Fruit fly (Drosophila melanogaster): ENCODE results near the gene CG10748.

CG10748 gene

dm6 chr3L:13015195-13015822, 43.1 kb upstream of the CG10748 start, which contains the start of gene MICAL-like (continued):
- TF ChIP-seq Atf-2 (GFP tag; optimal IDR thresholded peaks at IDR 0.05): no peak
- TF ChIP-seq CG8478 (optimal IDR thresholded peaks at IDR 0.05): no peak
- no peak for TF ChIP-seq Stat92E (GFP tag; optimal IDR thresholded peaks at IDR 0.05)
- TF ChIP-seq CG10267 (tag; optimal IDR thresholded peaks at IDR 0.05): no peak
- no peak for TF ChIP-seq CG13123 (GFP tag; optimal IDR thresholded peaks at IDR 0.05)
- TF ChIP-seq usp (GFP tag; optimal IDR thresholded peaks at IDR 0.05): no peak
- peak; percentile 47 for TF ChIP-seq CG8290 (GFP tag; optimal IDR thresholded peaks at IDR 0.05)
- TF ChIP-seq CG8290 (tag; optimal IDR thresholded peaks at IDR 0.05): peak; percentile 14 to 26
- TF ChIP-seq Lpt (GFP tag; optimal IDR thresholded peaks at IDR 0.05): no peak
- no peak for TF ChIP-seq lov (optimal IDR thresholded peaks at IDR 0.05)
- TF ChIP-seq lov (GFP tag; IDR thresholded peaks at IDR 0.05): no peak
- TF ChIP-seq HLH54F (GFP tag; optimal IDR thresholded peaks at IDR 0.05): peak; percentile 29
- no peak for TF ChIP-seq Oli (tag; optimal IDR thresholded peaks at IDR 0.05)
- TF ChIP-seq CG4360 (GFP tag; IDR thresholded peaks at IDR 0.05): no peak
- TF ChIP-seq cad (GFP tag; optimal IDR thresholded peaks at IDR 0.05): no peak
- TF ChIP-seq crc (GFP tag; optimal IDR thresholded peaks at IDR 0.05): no peak
- TF ChIP-seq Myb (GFP tag; optimal IDR thresholded peaks at IDR 0.05): peak; percentile 14
- no peak for TF ChIP-seq CG18476 (GFP tag; optimal IDR thresholded peaks at IDR 0.05)
- no peak for TF ChIP-seq hkb (optimal IDR thresholded peaks at IDR 0.05)
- peak; percentile 36; the same call in 1 of the 2 replicates for TF ChIP-seq hkb (GFP tag; IDR thresholded peaks at IDR 0.05)

dm6 chr3L:13014693-13015092, 42.5 kb upstream of the CG10748 start:
- 0 out of 3 replicates have a peak, but pooled peaks have one; percentile 49 for TF ChIP-seq hb (GFP tag; IDR thresholded peaks at IDR 0.05; ENCODE audit: partially characterized antibody)
- TF ChIP-seq CG2889 (GFP tag; IDR thresholded peaks at IDR 0.05): no peak

- no peak for TF ChIP-seq CG34224 (GFP tag; IDR thresholded peaks at IDR 0.05; ENCODE audit: partially characterized antibody)
- no peak for TF ChIP-seq CG7372 (GFP tag; IDR thresholded peaks at IDR 0.05)
- no peak for TF ChIP-seq sens-2 (GFP tag; IDR thresholded peaks at IDR 0.05)
- TF ChIP-seq ERR (GFP tag; optimal IDR thresholded peaks at IDR 0.05): no peak
- no peak for TF ChIP-seq CG12299 (tag; optimal IDR thresholded peaks at IDR 0.05)
- TF ChIP-seq CG2889 (GFP tag; IDR thresholded peaks at IDR 0.05): no peak
- TF ChIP-seq Awh (GFP tag; IDR thresholded peaks at IDR 0.05): no peak
- TF ChIP-seq wor (GFP tag; IDR thresholded peaks at IDR 0.05): no peak
- TF ChIP-seq CG9817 (tag; optimal IDR thresholded peaks at IDR 0.05): no peak
- TF ChIP-seq bsh (GFP tag; optimal IDR thresholded peaks at IDR 0.05): no peak
- no peak for TF ChIP-seq CG2120 (GFP tag; optimal IDR thresholded peaks at IDR 0.05)
- no peak for TF ChIP-seq Abd-B (GFP tag; optimal IDR thresholded peaks at IDR 0.05)
- no peak for TF ChIP-seq CG6175 (GFP tag; IDR thresholded peaks at IDR 0.05)
- TF ChIP-seq lola (GFP tag; optimal IDR thresholded peaks at IDR 0.05): no peak
- no peak for TF ChIP-seq gro (GFP tag; optimal IDR thresholded peaks at IDR 0.05)
- TF ChIP-seq dimm (GFP tag; IDR thresholded peaks at IDR 0.05): no peak
- TF ChIP-seq CG34422 (GFP tag; IDR thresholded peaks at IDR 0.05): no peak
- TF ChIP-seq CG16779 (GFP tag; IDR thresholded peaks at IDR 0.05): no peak
- TF ChIP-seq CG14441 (GFP tag; IDR thresholded peaks at IDR 0.05): no peak
- TF ChIP-seq ssp (GFP tag; IDR thresholded peaks at IDR 0.05): peak; percentile 60
- TF ChIP-seq Lhr (GFP tag; optimal IDR thresholded peaks at IDR 0.05): no peak
- no peak for TF ChIP-seq Trl (optimal IDR thresholded peaks at IDR 0.05)
- no peak for TF ChIP-seq Trl (GFP tag; optimal IDR thresholded peaks at IDR 0.05)
- TF ChIP-seq CG3407 (GFP tag; optimal IDR thresholded peaks at IDR 0.05): no peak
- TF ChIP-seq amos (GFP tag; IDR thresholded peaks at IDR 0.05; ENCODE audit: partially characterized antibody): peak; percentile 32; the same call in 1 of the 2 replicates
- no peak for TF ChIP-seq cwo (GFP tag; optimal IDR thresholded peaks at IDR 0.05)
- TF ChIP-seq Scr (GFP tag; IDR thresholded peaks at IDR 0.05; ENCODE audit: partially characterized antibody): peak; percentile 32
- no peak for TF ChIP-seq CG11093 (GFP tag; IDR thresholded peaks at IDR 0.05)
- TF ChIP-seq CG2875 (GFP tag; optimal IDR thresholded peaks at IDR 0.05): no peak
- no peak for TF ChIP-seq CG12236 (GFP tag; optimal IDR thresholded peaks at IDR 0.05)
These were observed 39.4 kb upstream of the CG10748 start, which contains the start of gene Cul6 for dm6 chr3L:13011511-13011910. TSS of gene Cul6 (minus strand) at chr3L:13011685.

All from whole organism, embryonic.